Fruit fly (Drosophila melanogaster) whole organism, embryonic: ENCODE measurements around the gene Osbp.

Source experiments
- Atf6 ChIP-seq: fragments of 200-800 bp; sonication (Bioruptor generic); IDR thresholded peaks from 2 replicates; pipeline ENCODE4 v1.3.6; 2022; ENCODE audit warnings: missing biosample characterization, missing genetic modification characterization
- CG10267 ChIP-seq: fragments of 200-800 bp; sonication (Bioruptor generic); optimal IDR thresholded peaks from 2 replicates; lab custom pipeline; 2018; ENCODE audit warnings: missing biosample characterization, mild to moderate bottlenecking, missing genetic modification characterization, moderate library complexity
- CG10565 ChIP-seq: fragments of 200-800 bp; sonication (Bioruptor generic); optimal IDR thresholded peaks from 3 replicates; lab custom pipeline; 2016; ENCODE audit warnings: missing biosample characterization, mild to moderate bottlenecking, missing genetic modification characterization
- CG11085 ChIP-seq: fragments of 200-800 bp; sonication (Bioruptor generic); IDR thresholded peaks from 2 replicates; pipeline ENCODE4 v1.3.6; 2022; ENCODE audit warnings: missing biosample characterization, missing genetic modification characterization
- CG12155 ChIP-seq: fragments of 200-800 bp; sonication (Bioruptor generic); optimal IDR thresholded peaks from 3 replicates; lab custom pipeline; 2016; ENCODE audit warnings: missing biosample characterization, missing genetic modification characterization
- CG1233 ChIP-seq: fragments of 200-800 bp; sonication (Bioruptor generic); optimal IDR thresholded peaks from 4 replicates; lab custom pipeline; 2018; ENCODE audit warnings: missing biosample characterization, mild to moderate bottlenecking, missing genetic modification characterization
- CG12391 ChIP-seq: fragments of 200-800 bp; sonication (Bioruptor generic); optimal IDR thresholded peaks from 3 replicates; lab custom pipeline; 2018; ENCODE audit warnings: missing biosample characterization, mild to moderate bottlenecking, missing genetic modification characterization, moderate library complexity
- CG13775 ChIP-seq: fragments of 200-800 bp; sonication (Bioruptor generic); optimal IDR thresholded peaks from 3 replicates; lab custom pipeline; 2017; ENCODE audit warnings: missing biosample characterization, mild to moderate bottlenecking, missing genetic modification characterization
- CG15073 ChIP-seq: fragments of 200-800 bp; sonication (Bioruptor generic); optimal IDR thresholded peaks from 2 replicates; lab custom pipeline; 2016; ENCODE audit warnings: missing biosample characterization, missing genetic modification characterization
- CG15514 ChIP-seq: fragments of 200-800 bp; sonication (Bioruptor generic); optimal IDR thresholded peaks from 3 replicates; lab custom pipeline; 2017; ENCODE audit warnings: missing biosample characterization, missing genetic modification characterization, mild to moderate bottlenecking, moderate library complexity, missing genetic modification reagents
- CG16813 ChIP-seq: fragments of 200-800 bp; sonication (Bioruptor generic); IDR thresholded peaks from 3 replicates; pipeline ENCODE4 v1.3.6; 2022; ENCODE audit warnings: missing biosample characterization, missing genetic modification characterization; ENCODE audit not compliant: partially characterized antibody
- CG17186 ChIP-seq: fragments of 200-800 bp; sonication (Bioruptor generic); optimal IDR thresholded peaks from 3 replicates; lab custom pipeline; 2017; ENCODE audit warnings: missing biosample characterization, missing genetic modification reagents, missing genetic modification characterization
- CG17829 ChIP-seq: fragments of 200-800 bp; optimal IDR thresholded peaks from 2 replicates; lab custom pipeline; 2019; ENCODE audit warnings: missing biosample characterization, mild to moderate bottlenecking, missing genetic modification characterization, moderate library complexity
- CG18619 ChIP-seq: fragments of 200-800 bp; sonication (Bioruptor generic); optimal IDR thresholded peaks from 3 replicates; lab custom pipeline; 2017; ENCODE audit warnings: missing biosample characterization, mild to moderate bottlenecking, missing genetic modification characterization
- CG2678 ChIP-seq: fragments of 200-800 bp; sonication (Bioruptor generic); optimal IDR thresholded peaks from 3 replicates; lab custom pipeline; 2019; ENCODE audit warnings: missing biosample characterization, mild to moderate bottlenecking, missing genetic modification characterization, moderate library complexity
- CG30403 ChIP-seq: fragments of 200-800 bp; sonication (Bioruptor generic); optimal IDR thresholded peaks from 3 replicates; lab custom pipeline; 2016; ENCODE audit warnings: missing biosample characterization, missing genetic modification characterization
- CG31365 ChIP-seq: fragments of 200-800 bp; sonication (Bioruptor generic); optimal IDR thresholded peaks from 2 replicates; lab custom pipeline; 2018; ENCODE audit warnings: missing biosample characterization, mild to moderate bottlenecking, missing genetic modification characterization
- CG32772 ChIP-seq: fragments of 200-800 bp; sonication (Bioruptor generic); IDR thresholded peaks from 2 replicates; pipeline ENCODE4 v1.3.6; 2022; ENCODE audit warnings: missing biosample characterization, missing genetic modification characterization
- CG3281 ChIP-seq: fragments of 200-800 bp; sonication (Bioruptor generic); optimal IDR thresholded peaks from 3 replicates; lab custom pipeline; 2017; ENCODE audit warnings: missing biosample characterization, mild to moderate bottlenecking, missing genetic modification characterization
- CG4820 ChIP-seq: fragments of 200-800 bp; sonication (Bioruptor generic); optimal IDR thresholded peaks from 3 replicates; lab custom pipeline; 2016; ENCODE audit warnings: missing biosample characterization, missing genetic modification characterization
- CG5180 ChIP-seq: fragments of 200-800 bp; sonication (Bioruptor generic); optimal IDR thresholded peaks from 3 replicates; lab custom pipeline; 2017; ENCODE audit warnings: missing biosample characterization, missing genetic modification characterization, mild to moderate bottlenecking, moderate library complexity, missing genetic modification reagents
- CG7357 ChIP-seq: fragments of 200-800 bp; sonication (Bioruptor generic); IDR thresholded peaks from 3 replicates; pipeline ENCODE4 v1.3.6; 2022; ENCODE audit warnings: missing biosample characterization, missing genetic modification characterization
- CG9609 ChIP-seq: fragments of 200-800 bp; sonication (Bioruptor generic); optimal IDR thresholded peaks from 3 replicates; lab custom pipeline; 2016; ENCODE audit warnings: missing biosample characterization, missing genetic modification characterization
- CG9817 ChIP-seq: fragments of 200-800 bp; sonication (Bioruptor generic); optimal IDR thresholded peaks from 2 replicates; lab custom pipeline; 2018; ENCODE audit warnings: missing biosample characterization, mild to moderate bottlenecking, missing genetic modification characterization, moderate library complexity
- Deaf1 ChIP-seq: fragments of 200-800 bp; optimal IDR thresholded peaks from 3 replicates; lab custom pipeline; 2019; ENCODE audit warnings: missing biosample characterization, mild to moderate bottlenecking, missing genetic modification characterization, moderate library complexity
- Drgx ChIP-seq: fragments of 200-800 bp; sonication (Bioruptor generic); IDR thresholded peaks from 2 replicates; pipeline ENCODE4 v1.3.6; 2022; ENCODE audit warnings: missing biosample characterization, missing genetic modification characterization
- Ets65A ChIP-seq: fragments of 200-800 bp; sonication (Bioruptor generic); peaks from one replicate; lab custom pipeline; 2016; ENCODE audit warnings: missing biosample characterization, missing genetic modification characterization
- H15 ChIP-seq: fragments of 200-800 bp; sonication (Bioruptor generic); IDR thresholded peaks from 3 replicates; pipeline ENCODE4 v1.3.6; 2022; ENCODE audit warnings: missing biosample characterization, missing genetic modification characterization
- HHEX ChIP-seq: fragments of 200-800 bp; sonication (Bioruptor generic); optimal IDR thresholded peaks from 3 replicates; lab custom pipeline; 2017; ENCODE audit warnings: missing biosample characterization, mild to moderate bottlenecking, missing genetic modification characterization, missing genetic modification reagents
- Lim3 ChIP-seq: fragments of 200-800 bp; sonication (Bioruptor generic); IDR thresholded peaks from 2 replicates; pipeline ENCODE4 v1.3.6; 2022; ENCODE audit warnings: missing biosample characterization, missing genetic modification characterization
- Sox102F ChIP-seq: fragments of 200-800 bp; sonication (Bioruptor generic); optimal IDR thresholded peaks from 2 replicates; lab custom pipeline; 2018; ENCODE audit warnings: missing biosample characterization, mild to moderate bottlenecking, missing genetic modification characterization, moderate library complexity
- Ssrp ChIP-seq: fragments of 200-800 bp; sonication (Bioruptor generic); optimal IDR thresholded peaks from 2 replicates; lab custom pipeline; 2018; ENCODE audit warnings: missing biosample characterization, mild to moderate bottlenecking, missing genetic modification characterization, moderate library complexity
- Trl ChIP-seq, 3 experiments: fragments of >200 bp in 2 of 3; fragments of 200-800 bp in 1 of 3; sonication (Bioruptor generic) in 1 of 3; optimal IDR thresholded peaks; 2 replicates in 1 of 3; 3 replicates in 2 of 3; lab custom pipeline; 2016 to 2017; ENCODE audit warnings: missing biosample characterization in 1 of 3, missing genetic modification characterization in 1 of 3
- abd-A ChIP-seq: fragments of 200-800 bp; sonication (Bioruptor generic); optimal IDR thresholded peaks from 3 replicates; lab custom pipeline; 2019; ENCODE audit warnings: missing biosample characterization, mild to moderate bottlenecking, missing genetic modification characterization, moderate library complexity
- cad ChIP-seq: fragments of >200 bp; optimal IDR thresholded peaks from 2 replicates; lab custom pipeline; 2017; ENCODE audit warnings: missing biosample characterization, missing genetic modification characterization
- da ChIP-seq: fragments of 200-800 bp; sonication (Bioruptor generic); optimal IDR thresholded peaks from 2 replicates; lab custom pipeline; 2016; ENCODE audit warnings: missing biosample characterization, missing genetic modification characterization
- dmrt99B ChIP-seq: fragments of 200-800 bp; sonication (Bioruptor generic); optimal IDR thresholded peaks from 2 replicates; lab custom pipeline; 2018; ENCODE audit warnings: missing biosample characterization, mild to moderate bottlenecking, missing genetic modification characterization, moderate library complexity
- hb ChIP-seq: fragments of 200-800 bp; sonication (Bioruptor generic); IDR thresholded peaks from 3 replicates; pipeline ENCODE4 v1.3.6; 2022; ENCODE audit warnings: missing biosample characterization, missing genetic modification characterization; ENCODE audit not compliant: partially characterized antibody
- hkb ChIP-seq, 2 experiments: fragments of 200-800 bp in 1 of 2; fragments of >200 bp in 1 of 2; sonication (Bioruptor generic) in 1 of 2; IDR thresholded peaks in 1 of 2; optimal IDR thresholded peaks in 1 of 2; 2 replicates each; pipeline versions ENCODE4 v1.3.6 to Lab custom; 2017 to 2022; ENCODE audit warnings: missing biosample characterization in 1 of 2, missing genetic modification characterization in 1 of 2
- klu ChIP-seq: fragments of 200-800 bp; sonication (Bioruptor generic); IDR thresholded peaks from 2 replicates; pipeline ENCODE4 v1.3.6; 2022; ENCODE audit warnings: missing biosample characterization, missing genetic modification characterization
- lab ChIP-seq: fragments of 200-800 bp; sonication (Bioruptor generic); optimal IDR thresholded peaks from 3 replicates; lab custom pipeline; 2017; ENCODE audit warnings: missing biosample characterization, missing genetic modification characterization, mild to moderate bottlenecking, moderate library complexity, missing genetic modification reagents
- nerfin-1 ChIP-seq: fragments of 200-800 bp; sonication (Bioruptor generic); optimal IDR thresholded peaks from 3 replicates; lab custom pipeline; 2019; ENCODE audit warnings: missing biosample characterization, mild to moderate bottlenecking, missing genetic modification characterization, moderate library complexity
- org-1 ChIP-seq: fragments of 200-800 bp; sonication (Bioruptor generic); optimal IDR thresholded peaks from 2 replicates; lab custom pipeline; 2017; ENCODE audit warnings: missing biosample characterization, missing genetic modification characterization
- repo ChIP-seq: fragments of 200-800 bp; sonication (Bioruptor generic); optimal IDR thresholded peaks from 2 replicates; lab custom pipeline; 2016; ENCODE audit warnings: missing biosample characterization, missing genetic modification characterization
- sisA ChIP-seq: fragments of 200-800 bp; sonication (Bioruptor generic); IDR thresholded peaks from 2 replicates; pipeline ENCODE4 v1.3.6; 2022; ENCODE audit warnings: missing biosample characterization, missing genetic modification characterization
- sqz ChIP-seq: fragments of 200-800 bp; sonication (Bioruptor generic); optimal IDR thresholded peaks from 3 replicates; lab custom pipeline; 2018; ENCODE audit warnings: missing biosample characterization, mild to moderate bottlenecking, missing genetic modification characterization
- unpg ChIP-seq: fragments of 200-800 bp; sonication (Bioruptor generic); optimal IDR thresholded peaks from 3 replicates; lab custom pipeline; 2018; ENCODE audit warnings: missing biosample characterization, mild to moderate bottlenecking, missing genetic modification characterization, moderate library complexity

The Osbp gene

dm6 chr3R:24983537-24984501 is 45.8 kb upstream of the Osbp start, which contains the start of gene tnc (continued):
- TF ChIP-seq Sox102F (peak; percentile 61), Ets65A (no peak), nerfin-1 (peak; percentile 38), Atf6 (GFP tag; lab: Robert Waterston, UW) (0 out of 2 replicates have a peak, but pooled peaks have one; percentile 11), CG13775 (GFP tag; lab: Kevin White, UChicago) (peak; percentile 18), CG17186 (GFP tag; lab: Kevin White, UChicago) (no peak), CG3281 (GFP tag; lab: Kevin White, UChicago) (peak; percentile 57), CG17829 (tag; lab: Kevin White, UChicago) (peak; percentile 62), sqz (no peak), cad (no peak), CG12155 (GFP tag; lab: Kevin White, UChicago) (no peak), CG16813 (GFP tag; lab: Robert Waterston, UW) (no peak), CG9817 (tag; lab: Kevin White, UChicago) (peak; percentile 34), Ssrp (tag; lab: Kevin White, UChicago) (peak; percentile 38), CG2678 (peak; percentile 85), dmrt99B (tag; lab: Kevin White, UChicago) (peak; percentile 75), repo (GFP tag; lab: Kevin White, UChicago) (no peak), H15 (GFP tag; lab: Robert Waterston, UW) (no peak), CG30403 (peak; percentile 58), hb (GFP tag; lab: Robert Waterston, UW) (no peak), Drgx (GFP tag; lab: Robert Waterston, UW) (peak; percentile 76), Deaf1 (tag; lab: Kevin White, UChicago) (peak; percentile 42), hkb (optimal IDR thresholded peaks at IDR 0.05; lab: Kevin White, UChicago) (no peak), hkb (GFP tag; IDR thresholded peaks at IDR 0.05; lab: Robert Waterston, UW) (peak; percentile 18; the same call in 1 of the 2 replicates), CG5180 (GFP tag; lab: Kevin White, UChicago) (peak; percentile 97), org-1 (GFP tag; lab: Kevin White, UChicago) (peak; percentile 51), CG9609 (GFP tag; lab: Kevin White, UChicago) (no peak), CG18619 (peak; percentile 49), CG15514 (GFP tag; lab: Kevin White, UChicago) (peak; percentile 37), Trl (optimal IDR thresholded peaks at IDR 0.05; lab: Kevin White, UChicago) (no peak), Trl (GFP tag; optimal IDR thresholded peaks at IDR 0.05; lab: Kevin White, UChicago) (no peak), Lim3 (no peak), CG32772 (GFP tag; lab: Robert Waterston, UW) (0 out of 2 replicates have a peak, but pooled peaks have one; percentile 23), CG1233 (peak; percentile 4), CG7357 (0 out of 3 replicates have a peak, but pooled peaks have one; percentile 9), sisA (GFP tag; lab: Robert Waterston, UW) (peak; percentile 44), unpg (GFP tag; lab: Kevin White, UChicago) (peak; percentile 59), CG12391 (tag; lab: Kevin White, UChicago) (peak; percentile 60), CG31365 (tag; lab: Kevin White, UChicago) (no peak), da (GFP tag; lab: Kevin White, UChicago) (no peak), lab (GFP tag; lab: Kevin White, UChicago) (peak; percentile 75), CG10267 (tag; lab: Kevin White, UChicago) (peak; percentile 42), abd-A (peak; percentile 41), CG4820 (GFP tag; lab: Kevin White, UChicago) (peak; percentile 4), HHEX (peak; percentile 63), klu (GFP tag; lab: Robert Waterston, UW) (no peak), CG11085 (GFP tag; lab: Robert Waterston, UW) (no peak), CG15073 (GFP tag; lab: Kevin White, UChicago) (no peak), CG10565 (GFP tag; lab: Kevin White, UChicago) (no peak)
